Fruit fly (Drosophila melanogaster) whole organism, embryonic: ENCODE data around the gene mal.

Experiments used
- Asciz ChIP-seq: fragments of 200-800 bp; sonication (Bioruptor generic); optimal IDR thresholded peaks from 2 replicates; lab custom pipeline; 2017; ENCODE audit warnings: missing biosample characterization, mild to moderate bottlenecking, missing genetic modification characterization, missing genetic modification reagents
- Atf6 ChIP-seq: fragments of 200-800 bp; sonication (Bioruptor generic); IDR thresholded peaks from 2 replicates; pipeline ENCODE4 v1.3.6; 2022; ENCODE audit warnings: missing biosample characterization, missing genetic modification characterization
- Bgb ChIP-seq: fragments of 200-800 bp; sonication (Bioruptor generic); IDR thresholded peaks from 2 replicates; pipeline ENCODE4 v1.3.6; 2022; ENCODE audit warnings: missing biosample characterization, missing genetic modification characterization; ENCODE audit not compliant: partially characterized antibody
- CG11398 ChIP-seq: fragments of 200-800 bp; sonication (Bioruptor generic); optimal IDR thresholded peaks from 2 replicates; lab custom pipeline; 2016; ENCODE audit warnings: missing biosample characterization, missing genetic modification characterization
- CG11560 ChIP-seq: fragments of 200-800 bp; sonication (Bioruptor generic); IDR thresholded peaks from 3 replicates; pipeline ENCODE4 v1.3.6; 2022; ENCODE audit warnings: missing biosample characterization, missing genetic modification characterization
- CG12071 ChIP-seq: fragments of 200-800 bp; sonication (Bioruptor generic); optimal IDR thresholded peaks from 3 replicates; lab custom pipeline; 2018; ENCODE audit warnings: missing biosample characterization, mild to moderate bottlenecking, missing genetic modification characterization
- CG13287 ChIP-seq: fragments of 200-800 bp; sonication (Bioruptor generic); IDR thresholded peaks from 2 replicates; pipeline ENCODE4 v1.3.6; 2022; ENCODE audit warnings: missing biosample characterization, missing genetic modification characterization; ENCODE audit not compliant: partially characterized antibody
- CG13424 ChIP-seq: fragments of 200-800 bp; sonication (Bioruptor generic); optimal IDR thresholded peaks from 2 replicates; lab custom pipeline; 2019; ENCODE audit warnings: missing biosample characterization, mild to moderate bottlenecking, missing genetic modification characterization, moderate library complexity
- CG15479 ChIP-seq: fragments of 200-800 bp; sonication (Bioruptor generic); optimal IDR thresholded peaks from 3 replicates; lab custom pipeline; 2019; ENCODE audit warnings: missing biosample characterization, mild to moderate bottlenecking, missing genetic modification characterization, moderate library complexity
- CG18011 ChIP-seq: fragments of 200-800 bp; sonication (Bioruptor generic); optimal IDR thresholded peaks from 2 replicates; lab custom pipeline; 2017; ENCODE audit warnings: missing biosample characterization, missing genetic modification characterization, mild to moderate bottlenecking, moderate library complexity, missing genotype
- CG2116 ChIP-seq: fragments of 200-800 bp; sonication (Bioruptor generic); optimal IDR thresholded peaks from 3 replicates; lab custom pipeline; 2018; ENCODE audit warnings: missing biosample characterization, mild to moderate bottlenecking, missing genetic modification characterization
- CG32532 ChIP-seq: fragments of 200-800 bp; sonication (Bioruptor generic); IDR thresholded peaks from 2 replicates; pipeline ENCODE4 v1.3.6; 2022; ENCODE audit warnings: missing biosample characterization, missing genetic modification characterization
- CG34376 ChIP-seq: fragments of 200-800 bp; sonication (Bioruptor generic); optimal IDR thresholded peaks from 2 replicates; lab custom pipeline; 2018; ENCODE audit warnings: missing biosample characterization, mild to moderate bottlenecking, missing genetic modification characterization
- CG6813 ChIP-seq: fragments of 200-800 bp; sonication (Bioruptor generic); optimal IDR thresholded peaks from 2 replicates; lab custom pipeline; 2017; ENCODE audit warnings: missing biosample characterization, missing genetic modification characterization, mild to moderate bottlenecking, moderate library complexity, missing genetic modification reagents
- CG8924 ChIP-seq: fragments of 200-800 bp; optimal IDR thresholded peaks from 3 replicates; lab custom pipeline; 2019; ENCODE audit warnings: missing biosample characterization, mild to moderate bottlenecking, missing genetic modification characterization, moderate library complexity
- CG9215 ChIP-seq: fragments of 200-800 bp; sonication (Bioruptor generic); IDR thresholded peaks from 2 replicates; pipeline ENCODE4 v1.3.6; 2022; ENCODE audit warnings: missing biosample characterization, missing genetic modification characterization
- CG9727 ChIP-seq: fragments of 200-800 bp; sonication (Bioruptor generic); optimal IDR thresholded peaks from 3 replicates; lab custom pipeline; 2017; ENCODE audit warnings: missing biosample characterization, mild to moderate bottlenecking, missing genetic modification characterization
- Camta ChIP-seq: fragments of 200-800 bp; sonication (Bioruptor generic); optimal IDR thresholded peaks from 2 replicates; lab custom pipeline; 2016; ENCODE audit warnings: missing biosample characterization, missing genetic modification characterization
- Dfd ChIP-seq, 2 experiments: fragments of >200 bp; optimal IDR thresholded peaks; 2 replicates each; lab custom pipeline; 2017; ENCODE audit warnings: missing biosample characterization in 2 of 2, missing genetic modification characterization in 2 of 2
- E2f1 ChIP-seq: fragments of 200-800 bp; sonication (Bioruptor generic); IDR thresholded peaks from 2 replicates; pipeline ENCODE4 v1.3.6; 2022; ENCODE audit warnings: missing biosample characterization, missing genetic modification characterization
- Hand ChIP-seq: fragments of 200-800 bp; sonication (Bioruptor generic); optimal IDR thresholded peaks from 2 replicates; lab custom pipeline; 2017; ENCODE audit warnings: mild to moderate bottlenecking, missing biosample characterization, missing genetic modification reagents, missing genetic modification characterization
- Meics ChIP-seq: fragments of 200-800 bp; sonication (Bioruptor generic); optimal IDR thresholded peaks from 2 replicates; lab custom pipeline; 2017; ENCODE audit warnings: missing biosample characterization, mild to moderate bottlenecking, missing genetic modification characterization
- Myb ChIP-seq: fragments of 200-800 bp; sonication (Bioruptor generic); optimal IDR thresholded peaks from 2 replicates; lab custom pipeline; 2016; ENCODE audit warnings: missing biosample characterization, missing genetic modification characterization
- Ptx1 ChIP-seq: fragments of 200-800 bp; sonication (Bioruptor generic); IDR thresholded peaks from 2 replicates; pipeline ENCODE4 v1.3.6; 2022; ENCODE audit warnings: missing biosample characterization, missing genetic modification characterization
- Rfx ChIP-seq: fragments of 200-800 bp; sonication (Bioruptor generic); IDR thresholded peaks from 2 replicates; pipeline ENCODE4 v1.3.6; 2022; ENCODE audit warnings: missing biosample characterization, missing genetic modification characterization
- Sox102F ChIP-seq: fragments of 200-800 bp; sonication (Bioruptor generic); optimal IDR thresholded peaks from 2 replicates; lab custom pipeline; 2018; ENCODE audit warnings: missing biosample characterization, mild to moderate bottlenecking, missing genetic modification characterization, moderate library complexity
- Sry-δ ChIP-seq: fragments of 200-800 bp; sonication (Bioruptor generic); optimal IDR thresholded peaks from 2 replicates; lab custom pipeline; 2016; ENCODE audit warnings: missing biosample characterization, missing genetic modification characterization
- bsh ChIP-seq, 2 experiments: fragments of 200-800 bp; sonication (Bioruptor generic); optimal IDR thresholded peaks; 2 replicates each; lab custom pipeline; 2017 to 2018; ENCODE audit warnings: mild to moderate bottlenecking in 2 of 2, missing biosample characterization in 2 of 2, missing genetic modification characterization in 2 of 2, moderate library complexity in 1 of 2
- cato ChIP-seq: fragments of 200-800 bp; sonication (Bioruptor generic); optimal IDR thresholded peaks from 2 replicates; lab custom pipeline; 2016; ENCODE audit warnings: missing biosample characterization, missing genetic modification characterization, borderline replicate concordance
- crc ChIP-seq: fragments of 200-800 bp; sonication (Bioruptor generic); optimal IDR thresholded peaks from 2 replicates; lab custom pipeline; 2016; ENCODE audit warnings: missing biosample characterization, missing genetic modification characterization
- dan ChIP-seq: fragments of 200-800 bp; sonication (Bioruptor generic); IDR thresholded peaks from 2 replicates; pipeline ENCODE4 v1.3.6; 2022; ENCODE audit warnings: missing biosample characterization, missing genetic modification characterization
- dati ChIP-seq: fragments of 200-800 bp; sonication (Bioruptor generic); IDR thresholded peaks from 2 replicates; pipeline ENCODE4 v1.3.6; 2022; ENCODE audit warnings: missing biosample characterization, missing genetic modification characterization
- fd102C ChIP-seq: fragments of 200-800 bp; sonication (Bioruptor generic); optimal IDR thresholded peaks from 2 replicates; lab custom pipeline; 2018; ENCODE audit warnings: missing biosample characterization, mild to moderate bottlenecking, missing genetic modification characterization, moderate library complexity
- gce ChIP-seq: fragments of 200-800 bp; sonication (Bioruptor generic); IDR thresholded peaks from 3 replicates; pipeline ENCODE4 v1.3.6; 2022; ENCODE audit warnings: missing biosample characterization, missing genetic modification characterization
- grau ChIP-seq: fragments of 200-800 bp; optimal IDR thresholded peaks from 3 replicates; lab custom pipeline; 2019; ENCODE audit warnings: missing biosample characterization, mild to moderate bottlenecking, missing genetic modification characterization, moderate library complexity
- inv ChIP-seq: fragments of 200-800 bp; sonication (Bioruptor generic); IDR thresholded peaks from 2 replicates; pipeline ENCODE4 v1.3.6; 2022; ENCODE audit warnings: missing biosample characterization, missing genetic modification characterization; ENCODE audit not compliant: partially characterized antibody
- lab ChIP-seq: fragments of 200-800 bp; sonication (Bioruptor generic); optimal IDR thresholded peaks from 3 replicates; lab custom pipeline; 2017; ENCODE audit warnings: missing biosample characterization, missing genetic modification characterization, mild to moderate bottlenecking, moderate library complexity, missing genetic modification reagents
- luna ChIP-seq: fragments of 200-800 bp; sonication (Bioruptor generic); optimal IDR thresholded peaks from 2 replicates; lab custom pipeline; 2016; ENCODE audit warnings: missing biosample characterization, missing genetic modification characterization
- mam ChIP-seq: fragments of 200-800 bp; sonication (Bioruptor generic); optimal IDR thresholded peaks from 3 replicates; lab custom pipeline; 2016; ENCODE audit warnings: missing biosample characterization, missing genetic modification characterization
- nerfin-1 ChIP-seq: fragments of 200-800 bp; sonication (Bioruptor generic); optimal IDR thresholded peaks from 3 replicates; lab custom pipeline; 2019; ENCODE audit warnings: missing biosample characterization, mild to moderate bottlenecking, missing genetic modification characterization, moderate library complexity
- prd ChIP-seq, 3 experiments: fragments of >200 bp in 2 of 3; fragments of 200-800 bp in 1 of 3; sonication (Bioruptor generic) in 1 of 3; optimal IDR thresholded peaks in 2 of 3; IDR thresholded peaks in 1 of 3; 2 replicates in 2 of 3; 3 replicates in 1 of 3; pipeline versions ENCODE4 v1.3.6 to Lab custom; 2017 to 2022; ENCODE audit warnings: missing biosample characterization in 1 of 3, missing genetic modification characterization in 1 of 3
- pum ChIP-seq: fragments of 200-800 bp; sonication (Bioruptor generic); optimal IDR thresholded peaks from 2 replicates; lab custom pipeline; 2016; ENCODE audit warnings: missing biosample characterization, missing genetic modification characterization
- ro ChIP-seq: fragments of 200-800 bp; sonication (Bioruptor generic); IDR thresholded peaks from 2 replicates; pipeline ENCODE4 v1.3.6; 2022; ENCODE audit warnings: missing biosample characterization, missing genetic modification characterization
- sim ChIP-seq: fragments of 200-800 bp; sonication (Bioruptor generic); IDR thresholded peaks from 2 replicates; pipeline ENCODE4 v1.3.6; 2022; ENCODE audit warnings: missing biosample characterization, missing genetic modification characterization
- sug ChIP-seq: fragments of 200-800 bp; optimal IDR thresholded peaks from 2 replicates; lab custom pipeline; 2019; ENCODE audit warnings: missing biosample characterization, mild to moderate bottlenecking, missing genetic modification characterization, moderate library complexity
- unpg ChIP-seq: fragments of 200-800 bp; sonication (Bioruptor generic); optimal IDR thresholded peaks from 3 replicates; lab custom pipeline; 2018; ENCODE audit warnings: missing biosample characterization, mild to moderate bottlenecking, missing genetic modification characterization, moderate library complexity
- usp ChIP-seq: fragments of >200 bp; optimal IDR thresholded peaks from 2 replicates; lab custom pipeline; 2017; ENCODE audit warnings: missing biosample characterization, missing genetic modification characterization
- zen ChIP-seq: fragments of 200-800 bp; sonication (Bioruptor generic); optimal IDR thresholded peaks from 3 replicates; lab custom pipeline; 2018; ENCODE audit warnings: missing biosample characterization, mild to moderate bottlenecking, missing genetic modification characterization, moderate library complexity

mal gene

DNA sequence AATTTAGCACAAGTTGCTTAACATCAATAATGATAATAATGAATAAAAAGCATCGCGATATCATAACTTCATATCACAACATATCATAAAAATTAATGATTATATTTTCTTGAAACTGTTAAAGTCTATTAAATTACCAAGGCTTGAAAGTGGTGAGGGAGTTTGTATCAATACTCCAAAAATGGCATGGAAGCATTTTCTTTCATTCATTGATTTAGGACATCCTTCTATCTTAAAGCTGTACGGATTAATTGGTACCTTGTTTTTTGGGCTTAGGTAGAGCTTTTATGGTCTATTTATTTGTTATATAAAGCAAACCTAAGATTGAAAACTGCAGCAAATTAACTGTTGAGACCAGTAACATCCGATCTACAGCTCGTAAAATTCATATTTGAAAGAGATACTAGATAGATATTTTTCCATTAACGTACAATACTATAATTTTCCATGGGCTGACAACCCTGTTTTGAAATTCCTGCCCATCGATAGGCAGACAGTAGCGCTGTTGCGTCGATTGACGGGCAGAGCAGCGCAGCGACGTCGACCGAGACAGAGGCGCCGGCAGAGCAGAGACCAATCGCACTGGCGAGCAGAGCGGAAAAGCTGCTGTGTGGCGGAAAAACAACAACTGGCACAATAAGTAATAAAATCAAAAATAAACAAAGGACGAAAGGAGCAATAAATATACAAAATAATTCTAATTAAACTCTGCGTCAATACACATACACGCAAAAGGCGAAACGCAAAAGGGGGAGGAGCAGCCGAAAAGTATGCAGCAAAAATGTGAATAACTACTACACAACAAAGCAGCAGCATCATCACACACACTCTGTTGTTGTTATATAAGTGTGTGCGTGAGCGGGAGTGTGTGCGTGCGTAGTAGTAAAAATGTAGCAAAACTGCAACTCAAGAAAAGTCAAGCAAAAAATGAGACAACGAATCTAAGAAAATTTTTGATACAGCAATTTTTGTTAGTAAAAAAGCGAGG lies 4.2 kb downstream of the mal start, which contains the start of gene CG1695 (continued):
- TF ChIP-seq bsh (GFP tag; optimal IDR thresholded peaks at IDR 0.05; lab: Kevin White, UChicago), result no peak
- TF ChIP-seq CG11398 (GFP tag; lab: Kevin White, UChicago), result no peak
- no peak for TF ChIP-seq dan (GFP tag; lab: Robert Waterston, UW)
- TF ChIP-seq gce (GFP tag; lab: Robert Waterston, UW), result no peak
- peak; percentile 3 for TF ChIP-seq Sry-δ
- peak; percentile 27 for TF ChIP-seq grau (tag; lab: Kevin White, UChicago)
- no peak for TF ChIP-seq CG9215 (GFP tag; lab: Robert Waterston, UW)
- TF ChIP-seq inv, result no peak
- peak; percentile 36 for TF ChIP-seq CG13424 (tag; lab: Kevin White, UChicago)
- TF ChIP-seq Atf6 (GFP tag; lab: Robert Waterston, UW), result no peak
- TF ChIP-seq Dfd (GFP tag; optimal IDR thresholded peaks at IDR 0.05; lab: Kevin White, UChicago), result no peak
- TF ChIP-seq Camta (GFP tag; lab: Kevin White, UChicago), result peak; percentile 5
- no peak for TF ChIP-seq cato
- TF ChIP-seq CG34376, result no peak
- no peak for TF ChIP-seq ro (GFP tag; lab: Robert Waterston, UW)
- no peak for TF ChIP-seq CG12071
- no peak for TF ChIP-seq usp (GFP tag; lab: Kevin White, UChicago)
- TF ChIP-seq luna (GFP tag; lab: Kevin White, UChicago), result no peak
- TF ChIP-seq unpg (GFP tag; lab: Kevin White, UChicago), result no peak
- TF ChIP-seq mam (GFP tag; lab: Kevin White, UChicago), result peak; percentile 17
- TF ChIP-seq Asciz (GFP tag; lab: Kevin White, UChicago), result no peak
- TF ChIP-seq CG32532 (GFP tag; lab: Robert Waterston, UW), result peak; percentile 31; the same call in 1 of the 2 replicates
- no peak for TF ChIP-seq zen (tag; lab: Kevin White, UChicago)
- peak; percentile 30 for TF ChIP-seq CG9727
- no peak for TF ChIP-seq CG18011
- peak; percentile 57 for TF ChIP-seq CG13287
- no peak for TF ChIP-seq dati (GFP tag; lab: Robert Waterston, UW)
- TF ChIP-seq Meics (GFP tag; lab: Kevin White, UChicago), result peak; percentile 35
- no peak for TF ChIP-seq CG6813 (GFP tag; lab: Kevin White, UChicago)
- TF ChIP-seq nerfin-1 (tag; lab: Kevin White, UChicago), result no peak
- TF ChIP-seq sim (GFP tag; lab: Robert Waterston, UW), result no peak
- TF ChIP-seq prd (optimal IDR thresholded peaks at IDR 0.05; lab: Kevin White, UChicago), result no peak
- TF ChIP-seq prd (GFP tag; IDR thresholded peaks at IDR 0.05; lab: Robert Waterston, UW), result 0 out of 3 replicates have a peak, but pooled peaks have one; percentile 4
- TF ChIP-seq lab (GFP tag; lab: Kevin White, UChicago), result peak; percentile 34
- peak; percentile 31; the same call in 1 of the 2 replicates for TF ChIP-seq Rfx (GFP tag; lab: Robert Waterston, UW)

DNA sequence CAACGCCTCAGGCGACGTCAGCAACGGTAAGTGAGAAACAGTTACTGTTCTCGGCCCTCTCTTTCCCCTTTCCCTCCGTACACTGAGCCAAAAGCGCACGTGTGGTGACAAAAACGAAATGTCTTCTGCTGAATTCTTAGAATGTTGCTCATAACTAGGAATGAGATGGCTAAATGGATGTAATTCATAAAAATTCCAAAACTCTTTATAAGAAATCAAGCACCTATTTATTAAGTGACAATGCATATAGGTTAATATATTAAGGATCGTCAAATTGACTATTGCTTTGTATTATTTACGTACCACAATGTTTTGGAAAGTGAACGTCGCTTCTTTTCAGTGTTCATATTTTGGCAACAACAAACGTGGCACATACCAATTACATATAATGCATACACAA lies 5.1 kb downstream of the mal start:
- peak; percentile 24 for TF ChIP-seq Hand (GFP tag; lab: Kevin White, UChicago)
- TF ChIP-seq CG2116 (GFP tag; lab: Kevin White, UChicago), result no peak
- peak; percentile 33 for TF ChIP-seq Sox102F (GFP tag; lab: Kevin White, UChicago)
- 0 out of 3 replicates have a peak, but pooled peaks have one; percentile 32 for TF ChIP-seq CG11560 (tag; lab: Robert Waterston, UW)
- peak; percentile 13 for TF ChIP-seq CG8924 (tag; lab: Kevin White, UChicago)
- peak; percentile 36; the same call in 1 of the 2 replicates for TF ChIP-seq Ptx1
- peak; percentile 27 for TF ChIP-seq sug (tag; lab: Kevin White, UChicago)
- TF ChIP-seq fd102C (GFP tag; lab: Kevin White, UChicago), result no peak
- TF ChIP-seq E2f1 (GFP tag; lab: Robert Waterston, UW), result no peak
- no peak for TF ChIP-seq Bgb (GFP tag; lab: Robert Waterston, UW)
- peak; percentile 0 for TF ChIP-seq Myb
- peak; percentile 50; the same call in 1 of the 2 replicates for TF ChIP-seq CG32532 (GFP tag; lab: Robert Waterston, UW)
- TF ChIP-seq mam (GFP tag; lab: Kevin White, UChicago), result peak; percentile 38
- TF ChIP-seq pum (GFP tag; lab: Kevin White, UChicago), result peak; percentile 11
- no peak for TF ChIP-seq crc
- TF ChIP-seq CG15479 (GFP tag; lab: Kevin White, UChicago), result no peak
